Fruit fly (Drosophila melanogaster) whole organism, embryonic: ENCODE data around the gene CG5071.

Experiments used
- B-H1 ChIP-seq: fragments of 200-800 bp; sonication (Bioruptor generic); IDR thresholded peaks from 3 replicates; pipeline ENCODE4 v1.3.6; 2022; ENCODE audit warnings: missing biosample characterization, missing genetic modification characterization
- B-H2 ChIP-seq: fragments of 200-800 bp; sonication (Bioruptor generic); optimal IDR thresholded peaks from 2 replicates; lab custom pipeline; 2018; ENCODE audit warnings: missing biosample characterization, mild to moderate bottlenecking, missing genetic modification characterization
- CG1024 ChIP-seq: fragments of 200-800 bp; sonication (Bioruptor generic); IDR thresholded peaks from 2 replicates; pipeline ENCODE4 v1.3.6; 2022; ENCODE audit warnings: missing biosample characterization, missing genetic modification characterization
- CG10321 ChIP-seq: fragments of 200-800 bp; sonication (Bioruptor generic); IDR thresholded peaks from 2 replicates; pipeline ENCODE4 v1.3.6; 2022; ENCODE audit warnings: missing biosample characterization, missing genetic modification characterization
- CG10431 ChIP-seq: fragments of 200-800 bp; sonication (Bioruptor generic); optimal IDR thresholded peaks from 3 replicates; lab custom pipeline; 2018; ENCODE audit warnings: missing biosample characterization, mild to moderate bottlenecking, missing genetic modification characterization
- CG11085 ChIP-seq: fragments of 200-800 bp; sonication (Bioruptor generic); IDR thresholded peaks from 2 replicates; pipeline ENCODE4 v1.3.6; 2022; ENCODE audit warnings: missing biosample characterization, missing genetic modification characterization
- CG11398 ChIP-seq: fragments of 200-800 bp; sonication (Bioruptor generic); optimal IDR thresholded peaks from 2 replicates; lab custom pipeline; 2016; ENCODE audit warnings: missing biosample characterization, missing genetic modification characterization
- CG12155 ChIP-seq: fragments of 200-800 bp; sonication (Bioruptor generic); optimal IDR thresholded peaks from 3 replicates; lab custom pipeline; 2016; ENCODE audit warnings: missing biosample characterization, missing genetic modification characterization
- CG1233 ChIP-seq: fragments of 200-800 bp; sonication (Bioruptor generic); optimal IDR thresholded peaks from 4 replicates; lab custom pipeline; 2018; ENCODE audit warnings: missing biosample characterization, mild to moderate bottlenecking, missing genetic modification characterization
- CG14710 ChIP-seq: fragments of 200-800 bp; sonication (Bioruptor generic); optimal IDR thresholded peaks from 3 replicates; lab custom pipeline; 2019; ENCODE audit warnings: missing biosample characterization, mild to moderate bottlenecking, missing genetic modification characterization, moderate library complexity
- CG15073 ChIP-seq: fragments of 200-800 bp; sonication (Bioruptor generic); optimal IDR thresholded peaks from 2 replicates; lab custom pipeline; 2016; ENCODE audit warnings: missing biosample characterization, missing genetic modification characterization
- CG15479 ChIP-seq: fragments of 200-800 bp; sonication (Bioruptor generic); optimal IDR thresholded peaks from 3 replicates; lab custom pipeline; 2019; ENCODE audit warnings: missing biosample characterization, mild to moderate bottlenecking, missing genetic modification characterization, moderate library complexity
- CG15514 ChIP-seq: fragments of 200-800 bp; sonication (Bioruptor generic); optimal IDR thresholded peaks from 3 replicates; lab custom pipeline; 2017; ENCODE audit warnings: missing biosample characterization, missing genetic modification characterization, mild to moderate bottlenecking, moderate library complexity, missing genetic modification reagents
- CG16813 ChIP-seq: fragments of 200-800 bp; sonication (Bioruptor generic); IDR thresholded peaks from 3 replicates; pipeline ENCODE4 v1.3.6; 2022; ENCODE audit warnings: missing biosample characterization, missing genetic modification characterization; ENCODE audit not compliant: partially characterized antibody
- CG31365 ChIP-seq: fragments of 200-800 bp; sonication (Bioruptor generic); optimal IDR thresholded peaks from 2 replicates; lab custom pipeline; 2018; ENCODE audit warnings: missing biosample characterization, mild to moderate bottlenecking, missing genetic modification characterization
- CG4424 ChIP-seq: fragments of 200-800 bp; sonication (Bioruptor generic); optimal IDR thresholded peaks from 3 replicates; lab custom pipeline; 2016; ENCODE audit warnings: missing biosample characterization, missing genetic modification characterization
- CG4854 ChIP-seq: fragments of 200-800 bp; sonication (Bioruptor generic); optimal IDR thresholded peaks from 2 replicates; lab custom pipeline; 2016; ENCODE audit warnings: missing biosample characterization, missing genetic modification characterization, inconsistent platforms
- CG5245 ChIP-seq: fragments of 200-800 bp; sonication (Bioruptor generic); optimal IDR thresholded peaks from 3 replicates; lab custom pipeline; 2016; ENCODE audit warnings: missing biosample characterization, missing genetic modification characterization
- CG5953 ChIP-seq: fragments of 200-800 bp; sonication (Bioruptor generic); IDR thresholded peaks from 2 replicates; pipeline ENCODE4 v1.3.6; 2022; ENCODE audit warnings: missing biosample characterization, missing genetic modification characterization
- CG6689 ChIP-seq: fragments of 200-800 bp; sonication (Bioruptor generic); IDR thresholded peaks from 2 replicates; pipeline ENCODE4 v1.3.6; 2022; ENCODE audit warnings: missing biosample characterization, missing genetic modification characterization
- CG6813 ChIP-seq: fragments of 200-800 bp; sonication (Bioruptor generic); optimal IDR thresholded peaks from 2 replicates; lab custom pipeline; 2017; ENCODE audit warnings: missing biosample characterization, missing genetic modification characterization, mild to moderate bottlenecking, moderate library complexity, missing genetic modification reagents
- CG6854 ChIP-seq: fragments of 200-800 bp; sonication (Bioruptor generic); optimal IDR thresholded peaks from 3 replicates; lab custom pipeline; 2017; ENCODE audit warnings: missing biosample characterization, mild to moderate bottlenecking, missing genetic modification characterization
- CG9797 ChIP-seq: fragments of 200-800 bp; sonication (Bioruptor generic); optimal IDR thresholded peaks from 3 replicates; lab custom pipeline; 2018; ENCODE audit warnings: missing biosample characterization, mild to moderate bottlenecking, missing genetic modification characterization
- CG9876 ChIP-seq: fragments of 200-800 bp; sonication (Bioruptor generic); optimal IDR thresholded peaks from 2 replicates; lab custom pipeline; 2016; ENCODE audit warnings: missing biosample characterization, missing genetic modification characterization
- Ets97D ChIP-seq: fragments of 200-800 bp; sonication (Bioruptor generic); optimal IDR thresholded peaks from 3 replicates; lab custom pipeline; 2016; ENCODE audit warnings: missing biosample characterization, missing genetic modification characterization
- H15 ChIP-seq: fragments of 200-800 bp; sonication (Bioruptor generic); IDR thresholded peaks from 3 replicates; pipeline ENCODE4 v1.3.6; 2022; ENCODE audit warnings: missing biosample characterization, missing genetic modification characterization
- HLH54F ChIP-seq: fragments of 200-800 bp; sonication (Bioruptor generic); optimal IDR thresholded peaks from 3 replicates; lab custom pipeline; 2016; ENCODE audit warnings: missing biosample characterization, missing genetic modification characterization
- NFAT ChIP-seq: fragments of 200-800 bp; sonication (Bioruptor generic); IDR thresholded peaks from 2 replicates; pipeline ENCODE4 v1.3.6; 2022; ENCODE audit warnings: missing biosample characterization, missing genetic modification characterization
- Neu2 ChIP-seq: fragments of 200-800 bp; sonication (Bioruptor generic); optimal IDR thresholded peaks from 3 replicates; lab custom pipeline; 2016; ENCODE audit warnings: missing biosample characterization, missing genetic modification characterization, borderline replicate concordance
- Nf-YA ChIP-seq: fragments of 200-800 bp; sonication (Bioruptor generic); IDR thresholded peaks from 2 replicates; pipeline ENCODE4 v1.3.6; 2022; ENCODE audit warnings: missing biosample characterization, missing genetic modification characterization
- Spps ChIP-seq: fragments of 200-800 bp; sonication (Bioruptor generic); optimal IDR thresholded peaks from 2 replicates; lab custom pipeline; 2018; ENCODE audit warnings: missing biosample characterization, mild to moderate bottlenecking, missing genetic modification characterization
- Sry-β ChIP-seq: fragments of 200-800 bp; sonication (Bioruptor generic); optimal IDR thresholded peaks from 2 replicates; lab custom pipeline; 2018; ENCODE audit warnings: missing biosample characterization, mild to moderate bottlenecking, missing genetic modification characterization, moderate library complexity
- TFAM ChIP-seq: fragments of 200-800 bp; sonication (Bioruptor generic); optimal IDR thresholded peaks from 2 replicates; lab custom pipeline; 2017; ENCODE audit warnings: missing biosample characterization, missing genetic modification characterization, inconsistent platforms
- Usf ChIP-seq: fragments of 200-800 bp; sonication (Bioruptor generic); optimal IDR thresholded peaks from 2 replicates; lab custom pipeline; 2017; ENCODE audit warnings: missing genotype, missing biosample characterization, missing genetic modification characterization
- ac ChIP-seq: fragments of 200-800 bp; sonication (Bioruptor generic); optimal IDR thresholded peaks from 3 replicates; lab custom pipeline; 2017; ENCODE audit warnings: missing biosample characterization, mild to moderate bottlenecking, missing genetic modification characterization
- bowl ChIP-seq: fragments of 200-800 bp; sonication (Bioruptor generic); IDR thresholded peaks from 2 replicates; pipeline ENCODE4 v1.3.6; 2022; ENCODE audit warnings: missing biosample characterization, missing genetic modification characterization
- cwo ChIP-seq: fragments of 200-800 bp; sonication (Bioruptor generic); optimal IDR thresholded peaks from 3 replicates; lab custom pipeline; 2017; ENCODE audit warnings: missing biosample characterization, missing genetic modification characterization, mild to moderate bottlenecking, moderate library complexity, missing genetic modification reagents
- da ChIP-seq: fragments of 200-800 bp; sonication (Bioruptor generic); optimal IDR thresholded peaks from 2 replicates; lab custom pipeline; 2016; ENCODE audit warnings: missing biosample characterization, missing genetic modification characterization
- gfzf ChIP-seq: fragments of 200-800 bp; sonication (Bioruptor generic); optimal IDR thresholded peaks from 2 replicates; lab custom pipeline; 2016; ENCODE audit warnings: missing biosample characterization, mild to moderate bottlenecking, missing genetic modification characterization, moderate library complexity
- lov ChIP-seq, 2 experiments: fragments of 200-800 bp in 1 of 2; fragments of >200 bp in 1 of 2; sonication (Bioruptor generic) in 1 of 2; IDR thresholded peaks in 1 of 2; optimal IDR thresholded peaks in 1 of 2; 2 replicates in 1 of 2; 3 replicates in 1 of 2; pipeline versions ENCODE4 v1.3.6 to Lab custom; 2017 to 2022; ENCODE audit warnings: missing biosample characterization in 1 of 2, missing genetic modification characterization in 1 of 2
- mld ChIP-seq: fragments of 200-800 bp; sonication (Bioruptor generic); IDR thresholded peaks from 3 replicates; pipeline ENCODE4 v1.3.6; 2022; ENCODE audit warnings: missing biosample characterization, missing genetic modification characterization; ENCODE audit not compliant: partially characterized antibody
- nom ChIP-seq: fragments of 200-800 bp; sonication (Bioruptor generic); optimal IDR thresholded peaks from 2 replicates; lab custom pipeline; 2017; ENCODE audit warnings: missing biosample characterization, missing genetic modification characterization, mild to moderate bottlenecking, moderate library complexity, missing genetic modification reagents
- pho ChIP-seq: fragments of 200-800 bp; sonication (Bioruptor generic); optimal IDR thresholded peaks from 2 replicates; lab custom pipeline; 2016; ENCODE audit warnings: missing biosample characterization, missing genetic modification characterization
- repo ChIP-seq: fragments of 200-800 bp; sonication (Bioruptor generic); optimal IDR thresholded peaks from 2 replicates; lab custom pipeline; 2016; ENCODE audit warnings: missing biosample characterization, missing genetic modification characterization
- schlank ChIP-seq: fragments of 200-800 bp; sonication (Bioruptor generic); optimal IDR thresholded peaks from 2 replicates; lab custom pipeline; 2018; ENCODE audit warnings: missing biosample characterization, mild to moderate bottlenecking, missing genetic modification characterization
- tin ChIP-seq: fragments of 200-800 bp; sonication (Bioruptor generic); optimal IDR thresholded peaks from 3 replicates; lab custom pipeline; 2016; ENCODE audit warnings: missing biosample characterization, missing genetic modification characterization
- tio ChIP-seq: fragments of 200-800 bp; sonication (Bioruptor generic); optimal IDR thresholded peaks from 2 replicates; lab custom pipeline; 2017; ENCODE audit warnings: missing biosample characterization, missing genetic modification characterization, inconsistent platforms
- trem ChIP-seq: fragments of 200-800 bp; optimal IDR thresholded peaks from 3 replicates; lab custom pipeline; 2019; ENCODE audit warnings: missing biosample characterization, mild to moderate bottlenecking, missing genetic modification characterization, moderate library complexity

The CG5071 gene

DNA sequence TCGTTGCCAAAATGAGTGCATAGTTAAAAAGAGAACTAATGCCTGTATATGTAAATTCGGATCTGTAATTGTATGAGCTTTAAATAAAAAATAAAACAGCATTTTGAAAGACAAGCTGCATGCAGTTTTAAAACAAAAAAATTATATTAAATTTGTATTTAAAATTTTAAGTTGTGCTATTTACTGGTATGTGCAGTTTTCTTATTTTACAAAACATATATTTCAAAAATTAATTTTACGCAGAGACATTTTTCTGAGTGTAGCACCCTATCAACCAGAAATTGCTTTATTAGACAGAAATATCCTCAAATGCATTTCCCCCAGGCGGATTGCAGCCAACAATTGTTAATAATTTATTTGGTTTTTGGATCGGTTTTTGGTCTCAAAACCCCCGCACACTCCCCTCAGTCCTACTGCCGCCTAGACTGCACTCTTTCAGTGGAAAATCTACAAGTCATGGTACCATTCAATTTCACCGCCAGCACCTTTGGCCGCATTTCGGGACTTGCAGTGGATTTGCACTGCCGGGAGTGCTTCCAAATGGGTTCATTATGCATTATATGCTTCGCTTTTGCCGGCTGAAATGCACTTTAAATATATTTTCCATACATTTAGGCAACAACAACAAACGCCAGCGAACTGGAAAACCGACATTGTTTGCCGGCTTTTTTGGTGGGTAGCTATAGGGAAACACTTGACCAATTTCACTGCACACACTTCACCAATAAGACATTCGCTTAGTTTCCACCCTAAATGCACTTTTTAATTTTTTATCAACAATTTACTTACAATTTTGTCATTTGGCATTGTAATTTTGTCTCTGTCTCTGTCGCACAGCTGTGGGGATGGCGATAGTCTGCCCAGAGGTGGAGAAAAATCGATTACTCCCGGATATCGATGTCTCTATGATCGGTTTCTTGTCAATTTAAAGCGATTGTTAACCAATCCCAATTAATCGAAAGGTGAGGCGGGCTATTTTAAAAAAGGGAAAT is 5.9 kb downstream of the CG5071 start, which contains the start of gene Npl4 (continued):
- TF ChIP-seq schlank (tag; lab: Kevin White, UChicago) (no peak), CG12155 (GFP tag; lab: Kevin White, UChicago) (no peak), mld (peak; percentile 97), CG15514 (GFP tag; lab: Kevin White, UChicago) (peak; percentile 53), repo (GFP tag; lab: Kevin White, UChicago) (no peak), nom (GFP tag; lab: Kevin White, UChicago) (no peak), NFAT (no peak), CG4424 (GFP tag; lab: Kevin White, UChicago) (no peak), trem (tag; lab: Kevin White, UChicago) (peak; percentile 93), CG10321 (GFP tag; lab: Robert Waterston, UW) (no peak), CG14710 (tag; lab: Kevin White, UChicago) (peak; percentile 12), CG10431 (GFP tag; lab: Kevin White, UChicago) (no peak), CG9876 (GFP tag; lab: Kevin White, UChicago) (no peak), CG11398 (no peak), tin (GFP tag; lab: Kevin White, UChicago) (no peak), pho (no peak), CG15479 (GFP tag; lab: Kevin White, UChicago) (no peak), Usf (no peak), ac (no peak), CG1233 (GFP tag; lab: Kevin White, UChicago) (no peak), Neu2 (GFP tag; lab: Kevin White, UChicago) (no peak), Ets97D (peak; percentile 15), CG9797 (GFP tag; lab: Kevin White, UChicago) (peak; percentile 36), Spps (tag; lab: Kevin White, UChicago) (no peak), tio (GFP tag; lab: Kevin White, UChicago) (peak; percentile 25), CG4854 (GFP tag; lab: Kevin White, UChicago) (no peak), B-H2 (GFP tag; lab: Kevin White, UChicago) (no peak), CG11085 (GFP tag; lab: Robert Waterston, UW) (no peak), CG6813 (GFP tag; lab: Kevin White, UChicago) (no peak), da (GFP tag; lab: Kevin White, UChicago) (no peak), TFAM (GFP tag; lab: Kevin White, UChicago) (no peak), Sry-β (GFP tag; lab: Kevin White, UChicago) (peak; percentile 60), B-H1 (peak; percentile 28; the same call in 1 of the 3 replicates), HLH54F (GFP tag; lab: Kevin White, UChicago) (no peak), Nf-YA (no peak), CG16813 (GFP tag; lab: Robert Waterston, UW) (peak; percentile 89), CG6854 (GFP tag; lab: Kevin White, UChicago) (no peak), CG1024 (GFP tag; lab: Robert Waterston, UW) (0 out of 2 replicates have a peak, but pooled peaks have one; percentile 9), CG5245 (GFP tag; lab: Kevin White, UChicago) (no peak), CG5953 (GFP tag; lab: Robert Waterston, UW) (0 out of 2 replicates have a peak, but pooled peaks have one; percentile 9), H15 (no peak), CG15073 (no peak), lov (optimal IDR thresholded peaks at IDR 0.05; lab: Kevin White, UChicago) (no peak), lov (GFP tag; IDR thresholded peaks at IDR 0.05; lab: Robert Waterston, UW) (no peak), gfzf (GFP tag; lab: Kevin White, UChicago) (peak; percentile 31), CG31365 (no peak), bowl (GFP tag; lab: Robert Waterston, UW) (no peak), CG6689 (GFP tag; lab: Robert Waterston, UW) (no peak), cwo (GFP tag; lab: Kevin White, UChicago) (no peak)
